Worm (Caenorhabditis elegans): ENCODE data around the gene M01H9.2.

The M01H9.2 gene

ce11 chrIV:4469770-4470709 is 7.0 kb upstream of the M01H9.2 start (continued):
- TF ChIP-seq sea-2 (GFP tag; IDR thresholded peaks at IDR 0.05): peak; percentile 68; the same call in 1 of the 2 replicates
- TF ChIP-seq pbrm-1 (GFP tag; IDR thresholded peaks at IDR 0.05): peak; percentile 50; the same call in 1 of the 2 replicates
- peak; percentile 29 for TF ChIP-seq chd-7 (tag; optimal IDR thresholded peaks at IDR 0.05)
- TF ChIP-seq ama-1 (optimal IDR thresholded peaks at IDR 0.05): peak; percentile 86
- TF ChIP-seq ama-1 (GFP tag; optimal IDR thresholded peaks at IDR 0.05): no peak
- peak; percentile 24 for TF ChIP-seq attf-5 (GFP tag; optimal IDR thresholded peaks at IDR 0.05)
- TF ChIP-seq F10E7.11 (tag; optimal IDR thresholded peaks at IDR 0.05): no peak
- no peak for TF ChIP-seq F33H1.4 (GFP tag; IDR thresholded peaks at IDR 0.05)
- peak; percentile 25 for TF ChIP-seq gei-17 (GFP tag; optimal IDR thresholded peaks at IDR 0.05)
- TF ChIP-seq ceh-40 (GFP tag; IDR thresholded peaks at IDR 0.05): 0 out of 2 replicates have a peak, but pooled peaks have one; percentile 43
- no peak for TF ChIP-seq snpc-3.4 (tag; optimal IDR thresholded peaks at IDR 0.05)
- TF ChIP-seq Y67H2A.10 (GFP tag; conservative IDR thresholded peaks at IDR 0.05): 0 out of 2 replicates have a peak, but pooled peaks have one; percentile 37
- peak; percentile 35 for TF ChIP-seq athp-1 (tag; optimal IDR thresholded peaks at IDR 0.05)
- TF ChIP-seq let-526 (GFP tag; IDR thresholded peaks at IDR 0.05): no peak
- TF ChIP-seq efl-1 (GFP tag; optimal IDR thresholded peaks at IDR 0.05): no peak
- TF ChIP-seq mel-28 (tag; optimal IDR thresholded peaks at IDR 0.05; ENCODE audit: borderline replicate concordance): peak; percentile 15
- TF ChIP-seq K11D2.4 (GFP tag; IDR thresholded peaks at IDR 0.05): peak; percentile 75

- TF ChIP-seq cebp-2 (GFP tag; IDR thresholded peaks at IDR 0.05) (0 out of 2 replicates have a peak, but pooled peaks have one; percentile 22), Y53G8AR.9 (GFP tag; conservative IDR thresholded peaks at IDR 0.05) (0 out of 2 replicates have a peak, but pooled peaks have one; percentile 7), zfh-2 (GFP tag; conservative IDR thresholded peaks at IDR 0.05) (peak; percentile 38; the same call in 1 of the 2 replicates), T26A5.8 (tag; optimal IDR thresholded peaks at IDR 0.05) (no peak), hsf-1 (GFP tag; IDR thresholded peaks at IDR 0.05) (peak; percentile 29; the same call in 1 of the 2 replicates), akir-1 (GFP tag; optimal IDR thresholded peaks at IDR 0.05) (peak; percentile 9), hlh-12 (tag; optimal IDR thresholded peaks at IDR 0.05) (no peak), him-1 (tag; optimal IDR thresholded peaks at IDR 0.05) (no peak)
Measured at ce11 chrIV:4469055-4469454, 6.0 kb upstream of the M01H9.2 start.

ce11 chrIV:4468046-4468727 is 5.2 kb upstream of the M01H9.2 start:
- no peak for TF ChIP-seq hlh-26 (GFP tag; conservative IDR thresholded peaks at IDR 0.05)
- 0 out of 2 replicates have a peak, but pooled peaks have one; percentile 3 for TF ChIP-seq bed-1 (GFP tag; IDR thresholded peaks at IDR 0.05)
- no peak for TF ChIP-seq ekl-4 (GFP tag; IDR thresholded peaks at IDR 0.05)
- TF ChIP-seq F49E8.2 (tag; optimal IDR thresholded peaks at IDR 0.05; ENCODE audit: insufficient read depth): peak; percentile 67
- TF ChIP-seq ceh-79 (tag; optimal IDR thresholded peaks at IDR 0.05): peak; percentile 86
- TF ChIP-seq mxl-1 (tag; optimal IDR thresholded peaks at IDR 0.05): no peak
- TF ChIP-seq aptf-3 (GFP tag; IDR thresholded peaks at IDR 0.05): no peak
- no peak for TF ChIP-seq sdz-38 (tag; optimal IDR thresholded peaks at IDR 0.05)
- no peak for TF ChIP-seq snpc-3.4 (tag; optimal IDR thresholded peaks at IDR 0.05)
- no peak for TF ChIP-seq snpc-1.3 (tag; optimal IDR thresholded peaks at IDR 0.05; ENCODE audit: insufficient read depth)
- peak; percentile 69 for TF ChIP-seq chd-7 (tag; optimal IDR thresholded peaks at IDR 0.05)
- no peak for TF ChIP-seq fkh-3 (tag; optimal IDR thresholded peaks at IDR 0.05)
- peak; percentile 16 for TF ChIP-seq F22D6.2 (tag; optimal IDR thresholded peaks at IDR 0.05)
- no peak; the same call in 1 of the 2 replicates for TF ChIP-seq lin-26 (GFP tag; IDR thresholded peaks at IDR 0.05)
- TF ChIP-seq ceh-40 (GFP tag; IDR thresholded peaks at IDR 0.05): no peak
- peak; percentile 1 for TF ChIP-seq die-1 (tag; optimal IDR thresholded peaks at IDR 0.05)
- TF ChIP-seq xnd-1 (tag; optimal IDR thresholded peaks at IDR 0.05): peak; percentile 67
- no peak for TF ChIP-seq lir-1 (GFP tag; conservative IDR thresholded peaks at IDR 0.05)
- TF ChIP-seq lin-54 (GFP tag; optimal IDR thresholded peaks at IDR 0.05): peak; percentile 54
- TF ChIP-seq Y67H2A.10 (GFP tag; conservative IDR thresholded peaks at IDR 0.05): no peak
- TF ChIP-seq zim-3 (tag; optimal IDR thresholded peaks at IDR 0.05): no peak
- TF ChIP-seq ceh-58 (GFP tag; IDR thresholded peaks at IDR 0.05): no peak
- TF ChIP-seq nhr-27 (tag; optimal IDR thresholded peaks at IDR 0.05): no peak
